Worm (Caenorhabditis elegans): ENCODE measurements around the gene col-172.

ce11 chrX:6653173-6653572 lies 19.4 kb upstream of the col-172 start:
- no peak for TF ChIP-seq ceh-34 (tag; optimal IDR thresholded peaks at IDR 0.05)
- TF ChIP-seq hlh-13 (GFP tag; optimal IDR thresholded peaks at IDR 0.05), result no peak
- no peak for TF ChIP-seq unc-3 (GFP tag; conservative IDR thresholded peaks at IDR 0.05)
- TF ChIP-seq unc-3 (tag; optimal IDR thresholded peaks at IDR 0.05), result no peak
- TF ChIP-seq rnt-1 (tag; optimal IDR thresholded peaks at IDR 0.05), result no peak
- no peak for TF ChIP-seq nhr-232 (tag; optimal IDR thresholded peaks at IDR 0.05)
- TF ChIP-seq ceh-9 (tag; optimal IDR thresholded peaks at IDR 0.05), result no peak
- TF ChIP-seq elt-4 (tag; optimal IDR thresholded peaks at IDR 0.05), result no peak

All from whole organism, late embryonic.